Worm (Caenorhabditis elegans) whole organism, early embryonic: Measurements from ENCODE around the gene unc-42.

Source experiments
- ama-1 ChIP-seq: fragments of 150-350 bp; optimal IDR thresholded peaks from 2 replicates; lab custom pipeline; 2014
- ceh-36 ChIP-seq: sonication (generic microtip); optimal IDR thresholded peaks from 2 replicates; lab custom pipeline; 2016; ENCODE audit warnings: missing genetic modification characterization, inconsistent platforms, missing compliant biosample characterization
- scrt-1 ChIP-seq: fragments of 200-800 bp; sonication (Bioruptor generic); IDR thresholded peaks from 2 replicates; pipeline ENCODE4 v1.3.6; 2022; ENCODE audit warnings: missing genetic modification characterization, missing compliant biosample characterization
- sea-1 ChIP-seq: fragments of 200-800 bp; sonication (Bioruptor generic); conservative IDR thresholded peaks from 2 replicates; pipeline ENCODE4 v1.3.6; 2022; ENCODE audit warnings: missing genetic modification characterization, missing compliant biosample characterization

DNA sequence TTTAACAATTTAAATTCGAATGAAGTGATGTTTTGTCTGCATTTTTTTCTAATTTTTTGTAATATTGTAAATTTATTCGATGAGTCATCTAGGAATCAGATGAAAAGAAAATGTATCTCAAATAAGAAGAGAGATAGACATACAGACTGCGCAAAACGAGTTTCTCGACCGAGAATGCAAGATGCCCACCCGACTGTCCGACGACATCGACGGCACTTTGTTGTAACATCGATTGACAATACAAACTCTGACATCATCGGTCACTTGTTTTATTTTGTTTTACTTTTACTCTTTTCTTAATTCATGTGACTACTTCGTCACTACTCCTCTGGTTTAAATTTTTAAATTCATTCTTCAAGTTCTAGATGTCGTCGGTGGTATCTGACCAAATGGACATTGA lies 28.3 kb downstream of the unc-42 start, which contains the start of gene sta-2:
- no peak for TF ChIP-seq scrt-1 (GFP tag; lab: Robert Waterston, UW)
- TF ChIP-seq ama-1 (lab: Kevin White, UChicago): no peak
- no peak for TF ChIP-seq sea-1 (GFP tag; lab: Robert Waterston, UW)
- no peak for TF ChIP-seq ceh-36 (tag; lab: Kevin White, UChicago)
